Fruit fly (Drosophila melanogaster) whole organism, embryonic: ENCODE data around the gene CG43273.
A peak's percentile ranks its signal among the peaks of the same experiment; 100 is the strongest.

Source experiments
- ATbp ChIP-seq: fragments of 200-800 bp; sonication (Bioruptor generic); optimal IDR thresholded peaks from 2 replicates; lab custom pipeline; 2017; ENCODE audit warnings: missing biosample characterization, mild to moderate bottlenecking, missing genetic modification characterization, missing genetic modification reagents
- B-H2 ChIP-seq: fragments of 200-800 bp; sonication (Bioruptor generic); optimal IDR thresholded peaks from 2 replicates; lab custom pipeline; 2018; ENCODE audit warnings: missing biosample characterization, mild to moderate bottlenecking, missing genetic modification characterization
- CG10366 ChIP-seq: fragments of 200-800 bp; sonication (Bioruptor generic); IDR thresholded peaks from 2 replicates; pipeline ENCODE4 v1.3.6; 2022; ENCODE audit warnings: missing biosample characterization, missing genetic modification characterization
- CG10431 ChIP-seq: fragments of 200-800 bp; sonication (Bioruptor generic); optimal IDR thresholded peaks from 3 replicates; lab custom pipeline; 2018; ENCODE audit warnings: missing biosample characterization, mild to moderate bottlenecking, missing genetic modification characterization
- CG11723 ChIP-seq: fragments of 200-800 bp; sonication (Bioruptor generic); optimal IDR thresholded peaks from 2 replicates; lab custom pipeline; 2017; ENCODE audit warnings: missing biosample characterization, mild to moderate bottlenecking, missing genetic modification characterization
- CG13424 ChIP-seq: fragments of 200-800 bp; sonication (Bioruptor generic); optimal IDR thresholded peaks from 2 replicates; lab custom pipeline; 2019; ENCODE audit warnings: missing biosample characterization, mild to moderate bottlenecking, missing genetic modification characterization, moderate library complexity
- CG14441 ChIP-seq: fragments of 200-800 bp; sonication (Bioruptor generic); IDR thresholded peaks from 2 replicates; pipeline ENCODE4 v1.3.6; 2022; ENCODE audit warnings: missing biosample characterization, missing genetic modification characterization
- CG14860 ChIP-seq: fragments of 200-800 bp; sonication (Bioruptor generic); IDR thresholded peaks from 3 replicates; pipeline ENCODE4 v1.3.6; 2022; ENCODE audit warnings: missing biosample characterization, missing genetic modification characterization; ENCODE audit not compliant: partially characterized antibody
- CG2875 ChIP-seq: fragments of 200-800 bp; sonication (Bioruptor generic); optimal IDR thresholded peaks from 2 replicates; lab custom pipeline; 2017; ENCODE audit warnings: missing biosample characterization, mild to moderate bottlenecking, missing genetic modification characterization, missing genetic modification reagents
- CG32532 ChIP-seq: fragments of 200-800 bp; sonication (Bioruptor generic); IDR thresholded peaks from 2 replicates; pipeline ENCODE4 v1.3.6; 2022; ENCODE audit warnings: missing biosample characterization, missing genetic modification characterization
- CG4617 ChIP-seq: fragments of 200-800 bp; sonication (Bioruptor generic); optimal IDR thresholded peaks from 3 replicates; lab custom pipeline; 2016; ENCODE audit warnings: missing biosample characterization, missing genetic modification characterization, borderline replicate concordance
- CG7372 ChIP-seq: fragments of 200-800 bp; sonication (Bioruptor generic); IDR thresholded peaks from 2 replicates; pipeline ENCODE4 v1.3.6; 2022; ENCODE audit warnings: missing biosample characterization, missing genetic modification characterization
- CG7963 ChIP-seq: fragments of 200-800 bp; sonication (Bioruptor generic); IDR thresholded peaks from 3 replicates; pipeline ENCODE4 v1.3.6; 2022; ENCODE audit warnings: missing biosample characterization, missing genetic modification characterization; ENCODE audit not compliant: partially characterized antibody
- CG8290 ChIP-seq, 3 experiments: fragments of 200-800 bp; sonication (Bioruptor generic); optimal IDR thresholded peaks; 2 replicates each; lab custom pipeline; 2016 to 2019; ENCODE audit warnings: missing biosample characterization in 3 of 3, missing genetic modification characterization in 3 of 3, mild to moderate bottlenecking in 2 of 3, moderate library complexity in 1 of 3
- CG9215 ChIP-seq: fragments of 200-800 bp; sonication (Bioruptor generic); IDR thresholded peaks from 2 replicates; pipeline ENCODE4 v1.3.6; 2022; ENCODE audit warnings: missing biosample characterization, missing genetic modification characterization
- Camta ChIP-seq: fragments of 200-800 bp; sonication (Bioruptor generic); optimal IDR thresholded peaks from 2 replicates; lab custom pipeline; 2016; ENCODE audit warnings: missing biosample characterization, missing genetic modification characterization
- CkIIα-i1 ChIP-seq: fragments of 200-800 bp; sonication (Bioruptor generic); IDR thresholded peaks from 2 replicates; pipeline ENCODE4 v1.3.6; 2022; ENCODE audit warnings: missing biosample characterization, missing genetic modification characterization
- GATAe ChIP-seq: fragments of 200-800 bp; sonication (Bioruptor generic); conservative IDR thresholded peaks from 2 replicates; pipeline ENCODE4 v1.3.6; 2022; ENCODE audit warnings: missing biosample characterization, missing genetic modification characterization
- Gug ChIP-seq: fragments of 200-800 bp; sonication (Bioruptor generic); IDR thresholded peaks from 4 replicates; pipeline ENCODE4 v1.3.6; 2022; ENCODE audit warnings: missing biosample characterization, missing genetic modification characterization
- HmgZ ChIP-seq: fragments of 200-800 bp; sonication (Bioruptor generic); optimal IDR thresholded peaks from 2 replicates; lab custom pipeline; 2018; ENCODE audit warnings: missing biosample characterization, mild to moderate bottlenecking, missing genetic modification characterization
- Hmx ChIP-seq: fragments of 200-800 bp; sonication (Bioruptor generic); optimal IDR thresholded peaks from 2 replicates; lab custom pipeline; 2016; ENCODE audit warnings: missing biosample characterization, missing genetic modification characterization
- Lhr ChIP-seq: fragments of 200-800 bp; sonication (Bioruptor generic); optimal IDR thresholded peaks from 3 replicates; lab custom pipeline; 2017; ENCODE audit warnings: mild to moderate bottlenecking, missing biosample characterization, missing genetic modification reagents, missing genetic modification characterization
- Meics ChIP-seq: fragments of 200-800 bp; sonication (Bioruptor generic); optimal IDR thresholded peaks from 2 replicates; lab custom pipeline; 2017; ENCODE audit warnings: missing biosample characterization, mild to moderate bottlenecking, missing genetic modification characterization
- NFAT ChIP-seq: fragments of 200-800 bp; sonication (Bioruptor generic); IDR thresholded peaks from 2 replicates; pipeline ENCODE4 v1.3.6; 2022; ENCODE audit warnings: missing biosample characterization, missing genetic modification characterization
- Nf-YC ChIP-seq: fragments of 200-800 bp; optimal IDR thresholded peaks from 3 replicates; lab custom pipeline; 2019; ENCODE audit warnings: missing biosample characterization, mild to moderate bottlenecking, missing genetic modification characterization, moderate library complexity
- Oli ChIP-seq: fragments of 200-800 bp; sonication (Bioruptor generic); optimal IDR thresholded peaks from 2 replicates; lab custom pipeline; 2018; ENCODE audit warnings: missing biosample characterization, mild to moderate bottlenecking, missing genetic modification characterization, moderate library complexity
- PHDP ChIP-seq: fragments of 200-800 bp; sonication (Bioruptor generic); optimal IDR thresholded peaks from 3 replicates; lab custom pipeline; 2018; ENCODE audit warnings: missing biosample characterization, mild to moderate bottlenecking, missing genetic modification characterization, moderate library complexity
- Poxn ChIP-seq: fragments of 200-800 bp; sonication (Bioruptor generic); IDR thresholded peaks from 2 replicates; pipeline ENCODE4 v1.3.6; 2022; ENCODE audit warnings: missing biosample characterization, missing genetic modification characterization
- Scr ChIP-seq: fragments of 200-800 bp; sonication (Bioruptor generic); IDR thresholded peaks from 2 replicates; pipeline ENCODE4 v1.3.6; 2022; ENCODE audit warnings: missing biosample characterization, missing genetic modification characterization; ENCODE audit not compliant: partially characterized antibody
- Sox100B ChIP-seq: fragments of 200-800 bp; sonication (Bioruptor generic); optimal IDR thresholded peaks from 3 replicates; lab custom pipeline; 2018; ENCODE audit warnings: missing biosample characterization, mild to moderate bottlenecking, missing genetic modification characterization
- br ChIP-seq: fragments of >200 bp; optimal IDR thresholded peaks from 2 replicates; lab custom pipeline; 2017
- bsh ChIP-seq, 2 experiments: fragments of 200-800 bp; sonication (Bioruptor generic); optimal IDR thresholded peaks; 2 replicates each; lab custom pipeline; 2017 to 2018; ENCODE audit warnings: mild to moderate bottlenecking in 2 of 2, missing biosample characterization in 2 of 2, missing genetic modification characterization in 2 of 2, moderate library complexity in 1 of 2
- croc ChIP-seq: fragments of 200-800 bp; sonication (Bioruptor generic); conservative IDR thresholded peaks from 3 replicates; pipeline ENCODE4 v1.3.6; 2022; ENCODE audit warnings: missing biosample characterization, missing genetic modification characterization
- crol ChIP-seq: fragments of 200-800 bp; sonication (Bioruptor generic); IDR thresholded peaks from 2 replicates; pipeline ENCODE4 v1.3.6; 2022; ENCODE audit warnings: missing biosample characterization, missing genetic modification characterization
- danr ChIP-seq: fragments of 200-800 bp; sonication (Bioruptor generic); IDR thresholded peaks from 2 replicates; pipeline ENCODE4 v1.3.6; 2022; ENCODE audit warnings: missing biosample characterization, missing genetic modification characterization
- ems ChIP-seq: fragments of 200-800 bp; sonication (Bioruptor generic); optimal IDR thresholded peaks from 3 replicates; lab custom pipeline; 2016; ENCODE audit warnings: missing biosample characterization, missing genetic modification characterization
- fd3F ChIP-seq: fragments of 200-800 bp; sonication (Bioruptor generic); optimal IDR thresholded peaks from 2 replicates; lab custom pipeline; 2018; ENCODE audit warnings: missing biosample characterization, mild to moderate bottlenecking, missing genetic modification characterization, moderate library complexity
- gcm2 ChIP-seq: fragments of 200-800 bp; sonication (Bioruptor generic); optimal IDR thresholded peaks from 2 replicates; lab custom pipeline; 2016; ENCODE audit warnings: missing biosample characterization, missing genetic modification characterization
- gsb ChIP-seq: fragments of 200-800 bp; sonication (Bioruptor generic); IDR thresholded peaks from 2 replicates; pipeline ENCODE4 v1.3.6; 2022; ENCODE audit warnings: missing biosample characterization, missing genetic modification characterization
- her ChIP-seq: fragments of 200-800 bp; sonication (Bioruptor generic); optimal IDR thresholded peaks from 2 replicates; lab custom pipeline; 2016; ENCODE audit warnings: missing biosample characterization, missing genetic modification characterization
- inv ChIP-seq: fragments of 200-800 bp; sonication (Bioruptor generic); IDR thresholded peaks from 2 replicates; pipeline ENCODE4 v1.3.6; 2022; ENCODE audit warnings: missing biosample characterization, missing genetic modification characterization; ENCODE audit not compliant: partially characterized antibody
- lab ChIP-seq: fragments of 200-800 bp; sonication (Bioruptor generic); optimal IDR thresholded peaks from 3 replicates; lab custom pipeline; 2017; ENCODE audit warnings: missing biosample characterization, missing genetic modification characterization, mild to moderate bottlenecking, moderate library complexity, missing genetic modification reagents
- nerfin-2 ChIP-seq: fragments of 200-800 bp; sonication (Bioruptor generic); IDR thresholded peaks from 2 replicates; pipeline ENCODE4 v1.3.6; 2022; ENCODE audit warnings: missing biosample characterization, missing genetic modification characterization; ENCODE audit not compliant: partially characterized antibody
- nmo ChIP-seq: fragments of 200-800 bp; sonication (Bioruptor generic); optimal IDR thresholded peaks from 2 replicates; lab custom pipeline; 2018; ENCODE audit warnings: missing biosample characterization, mild to moderate bottlenecking, missing genetic modification characterization, moderate library complexity
- pfk ChIP-seq: fragments of 200-800 bp; sonication (Bioruptor generic); optimal IDR thresholded peaks from 2 replicates; lab custom pipeline; 2018; ENCODE audit warnings: missing biosample characterization, mild to moderate bottlenecking, missing genetic modification characterization, moderate library complexity
- rib ChIP-seq: fragments of 200-800 bp; sonication (Bioruptor generic); IDR thresholded peaks from 2 replicates; pipeline ENCODE4 v1.3.6; 2022; ENCODE audit warnings: missing biosample characterization, missing genetic modification characterization
- slou ChIP-seq: fragments of 200-800 bp; sonication (Bioruptor generic); optimal IDR thresholded peaks from 3 replicates; lab custom pipeline; 2016; ENCODE audit warnings: missing biosample characterization, missing genetic modification characterization
- unpg ChIP-seq: fragments of 200-800 bp; sonication (Bioruptor generic); optimal IDR thresholded peaks from 3 replicates; lab custom pipeline; 2018; ENCODE audit warnings: missing biosample characterization, mild to moderate bottlenecking, missing genetic modification characterization, moderate library complexity
- usp ChIP-seq: fragments of >200 bp; optimal IDR thresholded peaks from 2 replicates; lab custom pipeline; 2017; ENCODE audit warnings: missing biosample characterization, missing genetic modification characterization

Gene CG43273

dm6 chr3R:24809576-24810279 lies 20.4 kb upstream of the CG43273 start (continued):
- TF ChIP-seq pfk, result no peak
- peak; percentile 61 for TF ChIP-seq fd3F (GFP tag; lab: Kevin White, UChicago)
- TF ChIP-seq Sox100B (GFP tag; lab: Kevin White, UChicago), result no peak
- TF ChIP-seq inv (GFP tag; lab: Robert Waterston, UW), result no peak
- TF ChIP-seq CG2875 (GFP tag; lab: Kevin White, UChicago), result peak; percentile 70
- no peak for TF ChIP-seq lab (GFP tag; lab: Kevin White, UChicago)
- TF ChIP-seq rib (GFP tag; lab: Robert Waterston, UW), result 0 out of 2 replicates have a peak, but pooled peaks have one; percentile 12
- no peak for TF ChIP-seq Lhr (GFP tag; lab: Kevin White, UChicago)
- no peak for TF ChIP-seq nerfin-2 (GFP tag; lab: Robert Waterston, UW)
- peak; percentile 84 for TF ChIP-seq ATbp (GFP tag; lab: Kevin White, UChicago)
- TF ChIP-seq gcm2 (GFP tag; lab: Kevin White, UChicago), result no peak
- TF ChIP-seq CG4617, result no peak
- no peak for TF ChIP-seq B-H2
- no peak for TF ChIP-seq slou (GFP tag; lab: Kevin White, UChicago)
- TF ChIP-seq bsh (GFP tag; optimal IDR thresholded peaks at IDR 0.05; lab: Kevin White, UChicago), result peak in 1 of 2 experiments; percentile 59
- no peak for TF ChIP-seq ems (GFP tag; lab: Kevin White, UChicago)
- TF ChIP-seq br, result no peak
- TF ChIP-seq unpg (GFP tag; lab: Kevin White, UChicago), result no peak
- TF ChIP-seq Poxn, result no peak
- TF ChIP-seq CG13424 (tag; lab: Kevin White, UChicago), result peak; percentile 54
- TF ChIP-seq nmo (GFP tag; lab: Kevin White, UChicago), result no peak
- no peak for TF ChIP-seq CG14441
- no peak for TF ChIP-seq CG7372
- no peak for TF ChIP-seq gsb
- TF ChIP-seq CG8290 (GFP tag; optimal IDR thresholded peaks at IDR 0.05; lab: Kevin White, UChicago), result no peak
- TF ChIP-seq CG8290 (tag; optimal IDR thresholded peaks at IDR 0.05; lab: Kevin White, UChicago), result no peak
- no peak for TF ChIP-seq crol
- TF ChIP-seq GATAe (GFP tag; lab: Robert Waterston, UW), result no peak
- TF ChIP-seq PHDP (tag; lab: Kevin White, UChicago), result peak; percentile 67
- TF ChIP-seq CG7963 (GFP tag; lab: Robert Waterston, UW), result no peak
- no peak for TF ChIP-seq usp
- TF ChIP-seq her (GFP tag; lab: Kevin White, UChicago), result no peak
- no peak for TF ChIP-seq Oli (tag; lab: Kevin White, UChicago)
- peak; percentile 19 for TF ChIP-seq Camta (GFP tag; lab: Kevin White, UChicago)
- TF ChIP-seq CG10431 (GFP tag; lab: Kevin White, UChicago), result peak; percentile 44
- no peak for TF ChIP-seq Nf-YC (tag; lab: Kevin White, UChicago)
- TF ChIP-seq HmgZ (tag; lab: Kevin White, UChicago), result peak; percentile 26
- no peak for TF ChIP-seq CG11723 (GFP tag; lab: Kevin White, UChicago)
- TF ChIP-seq Meics, result no peak
- no peak for TF ChIP-seq CG10366
- TF ChIP-seq Gug (GFP tag; lab: Robert Waterston, UW), result no peak
- no peak for TF ChIP-seq CkIIα-i1 (GFP tag; lab: Robert Waterston, UW)
- TF ChIP-seq croc (GFP tag; lab: Robert Waterston, UW), result no peak
- no peak for TF ChIP-seq Hmx
- no peak for TF ChIP-seq CG14860 (GFP tag; lab: Robert Waterston, UW)
- TF ChIP-seq CG32532 (GFP tag; lab: Robert Waterston, UW), result no peak
- no peak for TF ChIP-seq Scr (GFP tag; lab: Robert Waterston, UW)
- TF ChIP-seq NFAT (GFP tag; lab: Robert Waterston, UW), result no peak
- no peak for TF ChIP-seq danr (GFP tag; lab: Robert Waterston, UW)
- TF ChIP-seq CG9215 (GFP tag; lab: Robert Waterston, UW), result no peak
